Worm (Caenorhabditis elegans) whole organism, L1 larva: ENCODE results near the gene str-225.

Source experiments
- unc-86 ChIP-seq: sonication (generic microtip); optimal IDR thresholded peaks from 2 replicates; lab custom pipeline; 2016; ENCODE audit warnings: missing genetic modification characterization, missing compliant biosample characterization
- zag-1 ChIP-seq: fragments of 150-350 bp; optimal IDR thresholded peaks from 2 replicates; lab custom pipeline; 2014; ENCODE audit warnings: missing biosample characterization, missing genetic modification characterization

DNA sequence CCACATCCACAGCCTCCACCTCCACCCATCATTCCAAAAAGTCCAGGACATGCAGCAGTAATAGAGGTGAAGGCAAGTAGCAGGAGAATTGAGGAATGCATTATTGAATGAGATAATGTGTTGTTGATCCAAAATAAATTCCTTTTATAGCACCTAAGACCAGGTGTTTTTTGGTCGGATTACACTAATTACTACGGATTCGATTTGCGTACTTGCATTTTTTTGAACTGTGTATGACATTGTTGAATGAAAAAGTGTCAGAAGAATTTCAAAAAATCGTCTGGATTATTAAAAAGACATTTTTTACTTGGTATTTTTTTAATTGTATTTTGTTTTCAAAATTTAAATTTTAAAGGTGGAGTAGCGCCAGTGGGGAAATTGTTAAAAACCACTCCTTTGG is 44.1 kb downstream of the str-225 start, which contains the start of gene grl-28:
- no peak for TF ChIP-seq zag-1 (tag; lab: Kevin White, UChicago)
- no peak for TF ChIP-seq unc-86
